Worm (Caenorhabditis elegans) whole organism, young adult: Measurements from ENCODE around the gene lido-16.

Source experiments
- C06A6.2 ChIP-seq: fragments of 200-800 bp; sonication (Bioruptor generic); conservative IDR thresholded peaks from 2 replicates; pipeline ENCODE4 v1.3.6; 2022; ENCODE audit warnings: missing genetic modification characterization, missing compliant biosample characterization
- D2030.7 ChIP-seq: fragments of 200-800 bp; sonication (Bioruptor generic); IDR thresholded peaks from 2 replicates; pipeline ENCODE4 v1.3.6; 2022; ENCODE audit warnings: missing genetic modification reagents, missing genetic modification characterization, missing compliant biosample characterization
- F10E7.11 ChIP-seq: sonication (generic microtip); optimal IDR thresholded peaks from 2 replicates; lab custom pipeline; 2017; ENCODE audit warnings: mild to moderate bottlenecking, missing genetic modification characterization, moderate library complexity, missing compliant biosample characterization
- F23B12.7 ChIP-seq: sonication (generic microtip); optimal IDR thresholded peaks from 2 replicates; lab custom pipeline; 2017; ENCODE audit warnings: missing genetic modification characterization, mild to moderate bottlenecking, missing compliant biosample characterization, antibody characterized with exemption, moderate library complexity; ENCODE audit not compliant: insufficient read depth
- F33H1.4 ChIP-seq: fragments of 200-800 bp; sonication (Bioruptor generic); IDR thresholded peaks from 2 replicates; pipeline ENCODE4 v1.3.6; 2022; ENCODE audit warnings: missing genetic modification reagents, missing genetic modification characterization, missing compliant biosample characterization
- F37B4.10 ChIP-seq: fragments of 200-800 bp; sonication (Bioruptor generic); IDR thresholded peaks from 2 replicates; pipeline ENCODE4 v1.3.6; 2022; ENCODE audit warnings: missing genetic modification characterization, missing compliant biosample characterization
- F52B5.7 ChIP-seq: sonication (generic microtip); optimal IDR thresholded peaks from 2 replicates; lab custom pipeline; 2016; ENCODE audit warnings: mild to moderate bottlenecking, missing genetic modification characterization, missing compliant biosample characterization
- F57A8.1 ChIP-seq: fragments of 200-800 bp; sonication (Bioruptor generic); optimal IDR thresholded peaks from 2 replicates; lab custom pipeline; 2018; ENCODE audit warnings: mild to moderate bottlenecking, missing genetic modification characterization, moderate library complexity, missing compliant biosample characterization
- Y56A3A.18 ChIP-seq: fragments of 200-800 bp; sonication (Bioruptor generic); IDR thresholded peaks from 2 replicates; pipeline ENCODE4 v1.3.6; 2022; ENCODE audit warnings: missing genetic modification reagents, missing genetic modification characterization, missing compliant biosample characterization
- ZK185.1 ChIP-seq: sonication (generic microtip); optimal IDR thresholded peaks from 2 replicates; lab custom pipeline; 2016; ENCODE audit warnings: mild to moderate bottlenecking, missing genetic modification characterization, missing compliant biosample characterization; ENCODE audit not compliant: poor library complexity, severe bottlenecking
- aptf-2 ChIP-seq: fragments of 200-800 bp; sonication (Bioruptor generic); conservative IDR thresholded peaks from 2 replicates; pipeline ENCODE4 v1.3.6; 2022; ENCODE audit warnings: missing genetic modification reagents, missing genetic modification characterization, missing compliant biosample characterization
- bed-1 ChIP-seq: fragments of 200-800 bp; sonication (Bioruptor generic); IDR thresholded peaks from 2 replicates; pipeline ENCODE4 v1.3.6; 2022; ENCODE audit warnings: missing genetic modification reagents, missing genetic modification characterization, missing compliant biosample characterization
- ceh-100 ChIP-seq: fragments of 200-800 bp; sonication (Bioruptor generic); IDR thresholded peaks from 2 replicates; pipeline ENCODE4 v1.3.6; 2022; ENCODE audit warnings: missing genetic modification reagents, missing genetic modification characterization, missing compliant biosample characterization
- ceh-27 ChIP-seq: fragments of 200-800 bp; sonication (Bioruptor generic); optimal IDR thresholded peaks from 2 replicates; lab custom pipeline; 2018; ENCODE audit warnings: mild to moderate bottlenecking, missing genetic modification characterization, moderate library complexity, missing compliant biosample characterization
- ceh-79 ChIP-seq: sonication (generic microtip); optimal IDR thresholded peaks from 2 replicates; lab custom pipeline; 2017; ENCODE audit warnings: mild to moderate bottlenecking, missing genetic modification characterization, missing compliant biosample characterization
- die-1 ChIP-seq: sonication (generic microtip); optimal IDR thresholded peaks from 2 replicates; lab custom pipeline; 2016; ENCODE audit warnings: missing genotype, mild to moderate bottlenecking, missing genetic modification characterization, missing compliant biosample characterization
- dox-1 ChIP-seq: fragments of 200-800 bp; sonication (Bioruptor generic); IDR thresholded peaks from 2 replicates; pipeline ENCODE4 v1.3.6; 2022; ENCODE audit warnings: missing genetic modification reagents, missing genetic modification characterization, missing compliant biosample characterization
- egrh-3 ChIP-seq: fragments of 200-800 bp; sonication (Bioruptor generic); IDR thresholded peaks from 2 replicates; pipeline ENCODE4 v1.3.6; 2022; ENCODE audit warnings: missing genetic modification reagents, missing genetic modification characterization, missing compliant biosample characterization
- gei-17 ChIP-seq: fragments of 200-800 bp; sonication (Bioruptor generic); optimal IDR thresholded peaks from 2 replicates; lab custom pipeline; 2018; ENCODE audit warnings: mild to moderate bottlenecking, missing genetic modification characterization, missing compliant biosample characterization
- him-1 ChIP-seq: sonication (generic microtip); optimal IDR thresholded peaks from 2 replicates; lab custom pipeline; 2016; ENCODE audit warnings: missing genotype, missing genetic modification reagents, missing genetic modification characterization, missing compliant biosample characterization
- hlh-12 ChIP-seq: sonication (generic microtip); optimal IDR thresholded peaks from 2 replicates; lab custom pipeline; 2016; ENCODE audit warnings: missing genetic modification characterization, missing compliant biosample characterization
- hmg-1.2 ChIP-seq: fragments of 200-800 bp; sonication (Bioruptor generic); IDR thresholded peaks from 2 replicates; pipeline ENCODE4 v1.3.6; 2022; ENCODE audit warnings: missing genetic modification reagents, missing genetic modification characterization, missing compliant biosample characterization
- lag-1 ChIP-seq: fragments of 200-800 bp; sonication (Bioruptor generic); IDR thresholded peaks from 2 replicates; pipeline ENCODE4 v1.3.6; 2022; ENCODE audit warnings: missing genetic modification reagents, missing genetic modification characterization, missing compliant biosample characterization
- madf-3 ChIP-seq: fragments of 200-800 bp; sonication (Bioruptor generic); IDR thresholded peaks from 2 replicates; pipeline ENCODE4 v1.3.6; 2022; ENCODE audit warnings: missing genetic modification reagents, missing genetic modification characterization, missing compliant biosample characterization
- mcd-1 ChIP-seq: fragments of 200-800 bp; sonication (Bioruptor generic); IDR thresholded peaks from 2 replicates; pipeline ENCODE4 v1.3.6; 2022; ENCODE audit warnings: missing genetic modification reagents, missing genetic modification characterization, missing compliant biosample characterization
- rpc-1 ChIP-seq, 2 experiments: fragments of 150-350 bp in 1 of 2; sonication (generic microtip) in 1 of 2; optimal IDR thresholded peaks; 2 replicates each; lab custom pipeline; 2014 to 2018; ENCODE audit warnings: missing biosample characterization in 1 of 2, missing genetic modification characterization in 1 of 2, missing genetic modification reagents in 1 of 2, missing genotype in 1 of 2
- snpc-1.1 ChIP-seq: sonication (generic microtip); optimal IDR thresholded peaks from 2 replicates; lab custom pipeline; 2017; ENCODE audit warnings: missing genetic modification characterization, mild to moderate bottlenecking, missing compliant biosample characterization, antibody characterized with exemption, moderate library complexity, missing genotype, missing genetic modification reagents; ENCODE audit not compliant: insufficient read depth
- snpc-1.3 ChIP-seq: sonication (generic microtip); optimal IDR thresholded peaks from 2 replicates; lab custom pipeline; 2017; ENCODE audit warnings: missing genetic modification characterization, mild to moderate bottlenecking, missing compliant biosample characterization, antibody characterized with exemption, moderate library complexity, missing genotype, missing genetic modification reagents; ENCODE audit not compliant: insufficient read depth
- tbp1 ChIP-seq: fragments of 200-800 bp; sonication (Bioruptor generic); optimal IDR thresholded peaks from 2 replicates; lab custom pipeline; 2018; ENCODE audit warnings: mild to moderate bottlenecking, missing genetic modification characterization, missing compliant biosample characterization
- tbx-9 ChIP-seq: sonication (generic microtip); optimal IDR thresholded peaks from 2 replicates; lab custom pipeline; 2016; ENCODE audit warnings: borderline replicate concordance, missing genetic modification characterization, inconsistent platforms, missing compliant biosample characterization
- zfh-2 ChIP-seq: fragments of 200-800 bp; sonication (Bioruptor generic); conservative IDR thresholded peaks from 2 replicates; pipeline ENCODE4 v1.3.6; 2022; ENCODE audit warnings: missing genetic modification reagents, missing genetic modification characterization, missing compliant biosample characterization
- ztf-22 ChIP-seq: fragments of 200-800 bp; sonication (Bioruptor generic); optimal IDR thresholded peaks from 2 replicates; lab custom pipeline; 2018; ENCODE audit warnings: mild to moderate bottlenecking, missing genetic modification characterization, moderate library complexity, missing compliant biosample characterization
- ztf-25 ChIP-seq: fragments of 200-800 bp; sonication (Bioruptor generic); IDR thresholded peaks from 2 replicates; pipeline ENCODE4 v1.3.6; 2022; ENCODE audit warnings: missing genetic modification reagents, missing genetic modification characterization, missing compliant biosample characterization
- ztf-28 ChIP-seq: fragments of 200-800 bp; sonication (Bioruptor generic); IDR thresholded peaks from 2 replicates; pipeline ENCODE4 v1.3.6; 2022; ENCODE audit warnings: missing genetic modification reagents, missing genetic modification characterization, missing compliant biosample characterization
- ztf-6 ChIP-seq: fragments of 200-800 bp; sonication (Bioruptor generic); IDR thresholded peaks from 2 replicates; pipeline ENCODE4 v1.3.6; 2022; ENCODE audit warnings: missing genetic modification reagents, missing genetic modification characterization, missing compliant biosample characterization

Gene lido-16

ce11 chrII:6501420-6501819, 16.6 kb upstream of the lido-16 start, which contains the start of gene R05G9.3 (continued):
- TF ChIP-seq ztf-28, result no peak

ce11 chrII:6500161-6500560, 15.4 kb upstream of the lido-16 start, which contains the start of gene R05G9.5:
TSS of gene R05G9.5 (minus strand) at chrII:6500261.
- TF ChIP-seq tbx-9 (no peak), C06A6.2 (no peak), D2030.7 (GFP tag; lab: Robert Waterston, UW) (no peak), F52B5.7 (tag; lab: Kevin White, UChicago) (no peak), bed-1 (GFP tag; lab: Robert Waterston, UW) (no peak), F33H1.4 (GFP tag; lab: Robert Waterston, UW) (no peak), madf-3 (no peak), ceh-27 (GFP tag; lab: Kevin White, UChicago) (no peak), him-1 (tag; lab: Kevin White, UChicago) (no peak), die-1 (tag; lab: Kevin White, UChicago) (no peak), dox-1 (GFP tag; lab: Robert Waterston, UW) (no peak), gei-17 (GFP tag; lab: Kevin White, UChicago) (no peak), ceh-100 (GFP tag; lab: Robert Waterston, UW) (no peak), F37B4.10 (no peak), tbp1 (GFP tag; lab: Kevin White, UChicago) (no peak)

- TF ChIP-seq C06A6.2 (no peak), ztf-6 (GFP tag; lab: Robert Waterston, UW) (no peak), ztf-22 (GFP tag; lab: Kevin White, UChicago) (no peak), snpc-1.1 (tag; lab: Kevin White, UChicago) (no peak), Y56A3A.18 (GFP tag; lab: Robert Waterston, UW) (no peak), F23B12.7 (no peak), zfh-2 (no peak), egrh-3 (GFP tag; lab: Robert Waterston, UW) (no peak), mcd-1 (no peak), snpc-1.3 (tag; lab: Kevin White, UChicago) (no peak), F10E7.11 (tag; lab: Kevin White, UChicago) (no peak), aptf-2 (GFP tag; lab: Robert Waterston, UW) (no peak), F57A8.1 (no peak), ceh-79 (tag; lab: Kevin White, UChicago) (no peak), rpc-1 (optimal IDR thresholded peaks at IDR 0.05; lab: Kevin White, UChicago) (no peak), rpc-1 (tag; optimal IDR thresholded peaks at IDR 0.05; lab: Kevin White, UChicago) (no peak)
These were observed 14.3 kb upstream of the lido-16 start, which contains the start of gene twk-49 for ce11 chrII:6499067-6499466. TSS of gene twk-49 (minus strand) at chrII:6499167.

ce11 chrII:6498609-6499008, 13.8 kb upstream of the lido-16 start:
- TF ChIP-seq bed-1 (GFP tag; lab: Robert Waterston, UW) (no peak), hlh-12 (tag; lab: Kevin White, UChicago) (no peak), tbx-9 (no peak), lag-1 (GFP tag; lab: Robert Waterston, UW) (no peak), D2030.7 (GFP tag; lab: Robert Waterston, UW) (no peak), hmg-1.2 (no peak), ztf-25 (no peak), ZK185.1 (tag; lab: Kevin White, UChicago) (no peak)
